Fruit fly (Drosophila melanogaster) Kc167 (cell line): ENCODE measurements around the gene CG34179.

ENCODE experiments used
- Myc ChIP-seq: fragments of >200 bp; optimal IDR thresholded peaks from 2 replicates; lab custom pipeline; 2017; ENCODE audit warnings: missing external identifiers
- Sin3A ChIP-seq: fragments of >200 bp; optimal IDR thresholded peaks from 2 replicates; lab custom pipeline; 2018; ENCODE audit warnings: missing external identifiers
- h ChIP-seq: fragments of >200 bp; optimal IDR thresholded peaks from 3 replicates; lab custom pipeline; 2018; ENCODE audit warnings: missing external identifiers
- insv ChIP-seq: fragments of >200 bp; optimal IDR thresholded peaks from 3 replicates; lab custom pipeline; 2018; ENCODE audit warnings: missing external identifiers
- psq ChIP-seq: fragments of >200 bp; optimal IDR thresholded peaks from 2 replicates; lab custom pipeline; 2017; ENCODE audit warnings: missing external identifiers
- ttk ChIP-seq: sonication (Bioruptor generic); optimal IDR thresholded peaks from 2 replicates; lab custom pipeline; 2017; ENCODE audit warnings: missing external identifiers

Gene CG34179

dm6 chr2L:6068544-6069251 is 20.2 kb upstream of the CG34179 start, which contains the start of the genes CG9150 and Pfdn1:
TSS of gene CG9150 (minus strand) at chr2L:6068594.
TSS of gene Pfdn1 (plus strand) at chr2L:6069079.
- TF ChIP-seq Myc (lab: Kevin White, UChicago) (no peak), insv (lab: Kevin White, UChicago) (no peak), Sin3A (no peak), psq (no peak), ttk (lab: Kevin White, UChicago) (no peak), h (lab: Kevin White, UChicago) (no peak)

dm6 chr2L:6065823-6066222 is 17.3 kb upstream of the CG34179 start, which contains the start of the genes Fbw5 and CG9147:
TSS of gene Fbw5 (minus strand) at chr2L:6065953.
TSS of gene CG9147 (plus strand) at chr2L:6065997.
- TF ChIP-seq psq (no peak), Sin3A (no peak), h (lab: Kevin White, UChicago) (no peak), insv (lab: Kevin White, UChicago) (no peak), ttk (lab: Kevin White, UChicago) (no peak), Myc (lab: Kevin White, UChicago) (no peak)

dm6 chr2L:6062382-6063082 is 14.0 kb upstream of the CG34179 start, which contains the start of the genes ND-51 and CG13994:
TSS of gene ND-51 (minus strand) at chr2L:6062757.
TSS of gene CG13994 (plus strand) at chr2L:6062989.
- no peak for TF ChIP-seq h (lab: Kevin White, UChicago)
- no peak for TF ChIP-seq insv (lab: Kevin White, UChicago)
- no peak for TF ChIP-seq Sin3A
- no peak for TF ChIP-seq psq
- no peak for TF ChIP-seq ttk (lab: Kevin White, UChicago)

dm6 chr2L:6060210-6060609 is 11.7 kb upstream of the CG34179 start, which contains the start of gene CG34180:
TSS of gene CG34180 (plus strand) at chr2L:6060510.
- no peak for TF ChIP-seq Sin3A
- TF ChIP-seq insv (lab: Kevin White, UChicago): no peak
- no peak for TF ChIP-seq h (lab: Kevin White, UChicago)
- no peak for TF ChIP-seq Myc (lab: Kevin White, UChicago)
- no peak for TF ChIP-seq psq
- no peak for TF ChIP-seq ttk (lab: Kevin White, UChicago)

dm6 chr2L:6053874-6054469 is 5.5 kb upstream of the CG34179 start, which contains the start of gene CG13995:
TSS of gene CG13995 (plus strand) at chr2L:6054302.
- TF ChIP-seq Myc (lab: Kevin White, UChicago) (no peak), ttk (lab: Kevin White, UChicago) (no peak), insv (lab: Kevin White, UChicago) (no peak), psq (no peak), h (lab: Kevin White, UChicago) (no peak), Sin3A (no peak)

dm6 chr2L:6051212-6051621 is 2.7 kb upstream of the CG34179 start:
- no peak for TF ChIP-seq Sin3A
- no peak for TF ChIP-seq insv (lab: Kevin White, UChicago)

- no peak for TF ChIP-seq ttk (lab: Kevin White, UChicago)
- TF ChIP-seq psq: no peak
- TF ChIP-seq h (lab: Kevin White, UChicago): no peak
- no peak for TF ChIP-seq Myc (lab: Kevin White, UChicago)
- TF ChIP-seq Sin3A: no peak
- no peak for TF ChIP-seq insv (lab: Kevin White, UChicago)
Measured at dm6 chr2L:6050575-6050974, 2.1 kb upstream of the CG34179 start, which contains the start of gene CG9135. TSS of gene CG9135 (plus strand) at chr2L:6050800.

- TF ChIP-seq insv (lab: Kevin White, UChicago): no peak
- no peak for TF ChIP-seq Myc (lab: Kevin White, UChicago)
- TF ChIP-seq Sin3A: no peak
- no peak for TF ChIP-seq ttk (lab: Kevin White, UChicago)
- no peak for TF ChIP-seq psq
- TF ChIP-seq h (lab: Kevin White, UChicago): no peak
Measured at dm6 chr2L:6047528-6048160, 862 bp downstream of the CG34179 start, which contains the start of gene IPIP. TSS of gene IPIP (plus strand) at chr2L:6048002.

- TF ChIP-seq ttk (lab: Kevin White, UChicago) (no peak), psq (no peak), Myc (lab: Kevin White, UChicago) (no peak), h (lab: Kevin White, UChicago) (no peak), Sin3A (no peak), insv (lab: Kevin White, UChicago) (no peak)
Measured at dm6 chr2L:6046865-6047264, 1.6 kb downstream of the CG34179 start.

- TF ChIP-seq insv (lab: Kevin White, UChicago) (no peak), Myc (lab: Kevin White, UChicago) (no peak)
Measured at dm6 chr2L:6045972-6046718, 2.4 kb downstream of the CG34179 start, which contains the start of gene Pfas. TSS of gene Pfas (minus strand) at chr2L:6046050.

- TF ChIP-seq insv (lab: Kevin White, UChicago) (no peak), ttk (lab: Kevin White, UChicago) (no peak), Sin3A (no peak), Myc (lab: Kevin White, UChicago) (no peak), psq (no peak), h (lab: Kevin White, UChicago) (no peak)
Measured at dm6 chr2L:6045484-6045883, 3.0 kb downstream of the CG34179 start.
